Worm (Caenorhabditis elegans) whole organism, L4/young adult: ENCODE data around the gene F12A10.9.

Source experiments
- W03F9.2 ChIP-seq: fragments of 150-350 bp; optimal IDR thresholded peaks from 2 replicates; lab custom pipeline; 2014; ENCODE audit warnings: missing biosample characterization, missing genetic modification characterization
- dao-5 ChIP-seq: sonication (generic microtip); optimal IDR thresholded peaks from 2 replicates; lab custom pipeline; 2016; ENCODE audit warnings: missing genotype, missing genetic modification characterization, moderate library complexity, missing compliant biosample characterization
- him-1 ChIP-seq: sonication (generic microtip); optimal IDR thresholded peaks from 2 replicates; lab custom pipeline; 2016; ENCODE audit warnings: missing genotype, missing genetic modification reagents, missing genetic modification characterization, missing compliant biosample characterization

DNA sequence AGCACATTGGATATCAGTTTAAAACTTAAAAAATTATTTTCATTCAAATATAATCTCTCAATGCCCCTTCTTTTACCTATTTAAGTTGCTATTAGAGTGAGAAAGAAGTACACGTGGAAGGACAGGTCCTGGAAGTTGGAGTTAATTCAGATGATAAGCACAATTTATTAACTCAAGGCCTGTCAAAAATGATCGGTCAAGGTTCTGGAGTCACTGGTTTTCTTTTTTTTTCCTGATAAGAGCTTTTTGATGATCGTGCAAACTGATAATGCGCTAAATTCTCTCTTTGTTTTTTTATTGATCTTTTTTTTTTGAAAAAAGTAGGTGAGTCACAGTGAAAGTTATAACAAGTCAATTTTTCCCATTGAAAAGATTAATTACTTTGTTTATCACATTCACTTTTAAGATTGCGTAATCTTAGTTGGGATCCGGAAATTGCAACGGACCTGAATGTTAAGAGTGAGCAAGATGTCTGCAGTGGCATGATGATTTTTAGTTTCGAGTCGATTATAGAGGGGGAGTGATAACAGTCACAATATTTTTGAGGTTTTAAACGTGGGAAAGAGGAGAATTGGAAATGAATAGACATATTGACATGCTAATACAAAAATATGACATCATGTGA, 14.1 kb downstream of the F12A10.9 start:
- TF ChIP-seq W03F9.2 (tag; lab: Kevin White, UChicago) (no peak), dao-5 (no peak), him-1 (tag; lab: Kevin White, UChicago) (no peak)
